Fruit fly (Drosophila melanogaster): ENCODE results near the gene mldr.

Gene mldr

DNA sequence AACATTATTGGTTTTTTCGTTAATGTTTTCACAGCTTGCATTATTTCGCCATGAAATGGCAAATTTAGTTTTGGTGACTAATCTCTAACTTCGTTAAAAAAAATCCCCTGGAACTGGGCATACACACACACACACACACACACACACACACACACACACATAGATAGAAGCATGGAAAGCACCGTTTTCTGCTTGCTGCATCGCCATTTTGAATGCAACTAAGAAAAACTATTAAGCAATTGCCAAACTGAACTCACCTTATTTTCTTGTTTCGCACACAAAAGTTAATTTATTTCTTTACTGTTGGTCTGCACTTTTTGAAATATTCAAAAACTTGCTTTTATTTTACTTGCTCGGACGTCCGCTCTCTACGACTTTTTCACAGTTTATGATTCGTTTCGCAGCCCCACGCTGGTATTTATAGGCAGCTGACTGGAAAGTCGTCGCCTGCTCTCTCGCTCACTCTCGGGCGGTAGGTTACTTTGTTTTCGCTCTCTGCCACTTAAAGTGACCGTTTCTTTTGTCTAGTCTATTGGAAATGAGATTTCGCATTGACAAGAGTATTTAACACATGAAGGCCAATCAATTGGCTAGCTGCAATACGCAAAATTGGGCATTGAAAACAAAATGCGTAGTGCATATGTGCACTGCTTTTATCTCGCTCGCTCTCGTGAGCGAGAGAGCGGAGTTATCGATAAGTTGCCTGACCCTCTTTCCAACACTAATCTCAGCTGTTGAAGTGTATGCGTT is 12.0 kb upstream of the mldr start:
- TF ChIP-seq CG17801 (GFP tag; optimal IDR thresholded peaks at IDR 0.05; ENCODE audit: partially characterized antibody) = peak; percentile 64

- no peak for TF ChIP-seq CG17801 (GFP tag; optimal IDR thresholded peaks at IDR 0.05; ENCODE audit: partially characterized antibody)
Measured at dm6 chrX:6279629-6280073, 11.5 kb upstream of the mldr start, which contains the start of gene Ubi-p5E. Gene Ubi-p5E, minus strand, starts transcription at chrX:6279647.

DNA sequence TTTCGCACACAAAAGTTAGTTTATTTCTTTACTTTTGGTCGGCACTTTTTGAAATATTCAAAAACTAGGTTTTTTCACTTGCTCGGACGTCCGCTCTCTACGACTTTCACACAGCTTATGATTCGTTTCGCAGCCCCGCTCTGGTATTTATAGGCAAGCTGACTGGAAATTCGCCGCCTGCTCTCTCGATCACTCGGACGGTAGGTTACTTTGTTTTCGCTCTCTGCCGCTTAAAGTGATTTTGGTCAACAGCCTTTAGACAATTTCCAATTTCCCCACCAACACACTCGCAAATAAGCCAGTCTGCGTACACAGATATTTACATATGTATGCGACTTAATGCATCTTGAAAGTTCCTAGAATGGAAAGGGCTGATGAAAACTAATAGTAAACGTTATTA is 7.6 kb upstream of the mldr start, which contains the start of gene CG11700:
CG11700 (minus strand) TSS at position 106 of the 400 bp plus-strand sequence.
- TF ChIP-seq CG17801 (GFP tag; optimal IDR thresholded peaks at IDR 0.05; ENCODE audit: partially characterized antibody) = peak; percentile 31

DNA sequence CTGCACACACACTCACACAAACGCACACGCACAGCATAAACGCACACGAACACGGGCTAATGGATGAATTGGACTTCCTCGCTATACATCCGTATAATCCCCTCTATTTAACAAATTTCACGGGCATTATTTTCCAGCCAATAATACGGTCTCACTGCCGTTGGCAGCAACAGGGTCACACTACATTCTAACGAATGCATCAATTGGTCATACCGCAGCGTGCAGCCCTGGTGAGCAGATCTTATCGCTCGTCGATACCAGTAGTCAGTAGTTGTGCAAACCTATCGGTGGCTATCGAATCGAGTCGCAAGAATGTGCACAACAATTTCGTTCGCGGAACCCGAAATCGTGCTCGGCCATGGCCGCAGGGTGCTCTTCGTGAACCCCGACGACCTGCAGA is 3.3 kb upstream of the mldr start, which contains the start of the genes Top3beta and wuho:
Top3beta (minus strand) TSS at position 149 of the 400 bp plus-strand sequence.
wuho (plus strand) TSS at position 259 of the 400 bp plus-strand sequence.
- TF ChIP-seq CG17801 (GFP tag; optimal IDR thresholded peaks at IDR 0.05; ENCODE audit: partially characterized antibody) = peak; percentile 71

- no peak for TF ChIP-seq CG17801 (GFP tag; optimal IDR thresholded peaks at IDR 0.05; ENCODE audit: partially characterized antibody)
Measured at dm6 chrX:6294243-6294642, 3.1 kb downstream of the mldr start, which contains the start of gene CG15892. Gene CG15892, minus strand, starts transcription at chrX:6294343.

dm6 chrX:6295129-6295539 is 4.0 kb downstream of the mldr start, which contains the start of the genes CG15891 and CG3815:
Gene CG15891, minus strand, starts transcription at chrX:6295345.
Gene CG3815, plus strand, starts transcription at chrX:6295389.
- peak; percentile 66 for TF ChIP-seq CG17801 (GFP tag; optimal IDR thresholded peaks at IDR 0.05; ENCODE audit: partially characterized antibody)

dm6 chrX:6301052-6301451 is 9.9 kb downstream of the mldr start, which contains the start of gene CG12219:
Gene CG12219, minus strand, starts transcription at chrX:6301285.
- TF ChIP-seq CG17801 (GFP tag; optimal IDR thresholded peaks at IDR 0.05; ENCODE audit: partially characterized antibody) = peak; percentile 36

DNA sequence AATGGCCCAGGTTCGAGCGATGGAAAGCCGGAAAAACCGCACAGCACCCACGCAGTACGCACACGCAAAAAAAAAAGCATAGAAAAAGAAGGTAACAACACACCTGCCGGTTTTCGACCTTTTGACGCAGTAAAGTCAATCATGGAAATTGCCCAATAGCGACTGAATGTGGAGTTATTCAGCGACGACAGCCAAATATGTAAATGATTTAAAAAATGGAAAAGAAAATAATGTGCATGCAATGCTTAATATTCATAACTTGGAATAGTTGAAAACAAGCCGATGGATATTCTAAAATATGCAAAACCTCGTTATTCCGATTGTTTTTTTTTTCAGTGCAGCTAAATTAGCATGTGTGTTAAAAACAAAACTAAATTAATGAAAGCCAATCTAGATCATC is 12.1 kb downstream of the mldr start:
- TF ChIP-seq CG17801 (GFP tag; optimal IDR thresholded peaks at IDR 0.05; ENCODE audit: partially characterized antibody) = no peak

DNA sequence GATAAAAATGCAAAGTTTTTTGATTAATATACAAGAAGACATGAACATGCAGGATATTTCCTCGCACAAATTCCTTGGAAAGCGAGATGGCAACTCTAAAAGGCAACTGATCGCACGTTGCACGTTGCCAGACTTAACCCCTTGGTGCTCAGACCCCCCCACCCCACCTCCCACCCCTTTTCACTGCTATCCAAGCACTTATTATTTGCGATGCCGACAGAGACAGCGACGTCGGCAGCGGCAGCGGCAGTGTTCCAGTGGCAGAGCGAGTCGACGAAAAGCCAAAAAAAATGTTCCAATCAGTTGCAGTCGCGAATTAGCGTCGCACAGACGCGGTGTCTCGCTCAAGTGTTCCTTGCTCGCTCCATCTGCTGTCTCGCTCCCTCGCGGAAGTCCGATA is 12.6 kb downstream of the mldr start, which contains the start of gene CG3823:
CG3823 (plus strand) TSS at position 301 of the 400 bp plus-strand sequence.
- no peak for TF ChIP-seq CG17801 (GFP tag; optimal IDR thresholded peaks at IDR 0.05; ENCODE audit: partially characterized antibody)

- no peak for TF ChIP-seq CG17801 (GFP tag; optimal IDR thresholded peaks at IDR 0.05; ENCODE audit: partially characterized antibody)
Measured at dm6 chrX:6304203-6304602, 13.1 kb downstream of the mldr start.

dm6 chrX:6305317-6305716 is 14.2 kb downstream of the mldr start:
- no peak for TF ChIP-seq CG17801 (GFP tag; optimal IDR thresholded peaks at IDR 0.05; ENCODE audit: partially characterized antibody)

DNA sequence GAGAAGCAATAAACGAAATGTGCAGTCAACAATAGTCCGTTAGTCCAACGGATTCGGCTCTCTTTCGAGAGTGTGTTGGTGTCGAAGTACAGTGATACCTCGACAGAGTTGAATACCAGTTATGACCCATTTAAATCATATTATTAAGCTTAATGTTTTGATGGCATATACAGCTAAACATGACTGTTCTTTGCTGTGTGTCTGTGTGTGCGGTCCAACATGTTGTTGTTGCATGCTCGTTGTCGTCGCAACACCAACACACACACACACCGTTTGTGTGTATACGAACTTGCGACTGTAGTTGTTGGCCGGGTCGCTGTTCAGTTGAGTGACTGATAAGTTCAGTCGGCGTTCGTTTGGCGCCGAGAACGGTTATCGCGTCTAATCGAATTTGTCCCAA is 17.7 kb downstream of the mldr start, which contains the start of gene CG15894:
CG15894 (plus strand) TSS at position 361 of the 400 bp plus-strand sequence.
- no peak for TF ChIP-seq CG17801 (GFP tag; optimal IDR thresholded peaks at IDR 0.05; ENCODE audit: partially characterized antibody)

dm6 chrX:6310408-6310807 is 19.3 kb downstream of the mldr start:
- TF ChIP-seq CG17801 (GFP tag; optimal IDR thresholded peaks at IDR 0.05; ENCODE audit: partially characterized antibody) = no peak

- no peak for TF ChIP-seq CG17801 (GFP tag; optimal IDR thresholded peaks at IDR 0.05; ENCODE audit: partially characterized antibody)
Measured at dm6 chrX:6311516-6311915, 20.4 kb downstream of the mldr start.

- no peak for TF ChIP-seq CG17801 (GFP tag; optimal IDR thresholded peaks at IDR 0.05; ENCODE audit: partially characterized antibody)
Measured at dm6 chrX:6315583-6315982, 24.5 kb downstream of the mldr start.
